Fruit fly (Drosophila melanogaster): ENCODE results near the gene CG5521.

DNA sequence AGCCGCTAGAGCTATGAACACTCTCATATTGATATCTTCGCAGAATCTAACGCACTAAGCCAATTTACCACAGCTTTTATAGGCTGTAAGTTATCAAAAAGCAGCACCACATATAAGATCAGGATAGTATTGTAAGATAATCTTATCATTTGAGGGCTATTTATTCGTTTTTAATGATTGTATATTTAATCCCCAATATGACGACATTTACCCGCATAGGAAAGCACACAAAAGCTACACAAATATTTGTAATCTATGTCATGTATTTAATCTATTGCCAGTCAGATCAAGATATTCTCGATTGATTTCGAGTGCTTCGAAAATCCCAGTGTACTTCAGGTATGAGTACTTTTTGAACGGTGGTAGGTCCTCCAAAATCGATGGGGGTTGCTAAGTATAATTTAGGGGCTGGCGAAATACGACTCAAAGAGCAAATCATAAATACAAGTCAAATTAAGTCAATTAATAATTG is 53.0 kb downstream of the CG5521 start, which contains the start of gene CG17191:
- TF ChIP-seq Ets98B (GFP tag; IDR thresholded peaks at IDR 0.05) = no peak
- no peak for TF ChIP-seq CG32121 (GFP tag; IDR thresholded peaks at IDR 0.05)
- TF ChIP-seq Pif1B (GFP tag; optimal IDR thresholded peaks at IDR 0.05) = no peak
- no peak for TF ChIP-seq EcR (GFP tag; optimal IDR thresholded peaks at IDR 0.05)
- no peak for TF ChIP-seq CG8301 (tag; optimal IDR thresholded peaks at IDR 0.05)
- TF ChIP-seq CG15710 (tag; optimal IDR thresholded peaks at IDR 0.05) = no peak

Data from whole organism, pupa.